Worm (Caenorhabditis elegans) whole organism, L2 larva: ENCODE data around the gene F22D3.4.

Experiments
- R02D3.7 ChIP-seq: fragments of 150-350 bp; optimal IDR thresholded peaks from 2 replicates; lab custom pipeline; 2014; ENCODE audit warnings: missing biosample characterization, missing genetic modification characterization
- ZK546.5 ChIP-seq: sonication (generic microtip); optimal IDR thresholded peaks from 2 replicates; lab custom pipeline; 2017; ENCODE audit warnings: missing biosample characterization, missing genetic modification characterization
- aly-2 ChIP-seq: fragments of 150-350 bp; optimal IDR thresholded peaks from 2 replicates; lab custom pipeline; 2014; ENCODE audit warnings: missing biosample characterization, missing genetic modification characterization
- ama-1 ChIP-seq: fragments of 150-350 bp; optimal IDR thresholded peaks from 2 replicates; lab custom pipeline; 2018; ENCODE audit warnings: inconsistent platforms
- blmp-1 ChIP-seq: sonication (generic microtip); optimal IDR thresholded peaks from 2 replicates; lab custom pipeline; 2017; ENCODE audit warnings: missing genetic modification characterization, mild to moderate bottlenecking, missing compliant biosample characterization, antibody characterized with exemption, moderate library complexity; ENCODE audit not compliant: insufficient read depth
- ceh-82 ChIP-seq: fragments of 150-350 bp; optimal IDR thresholded peaks from 2 replicates; lab custom pipeline; 2014; ENCODE audit warnings: missing biosample characterization, missing genetic modification characterization
- elt-3 ChIP-seq: sonication (generic microtip); optimal IDR thresholded peaks from 2 replicates; lab custom pipeline; 2017; ENCODE audit warnings: missing biosample characterization, missing genetic modification characterization
- mdl-1 ChIP-seq, 2 experiments: fragments of 150-350 bp in 1 of 2; sonication (generic microtip) in 1 of 2; optimal IDR thresholded peaks; 2 replicates each; lab custom pipeline; 2017; ENCODE audit warnings: missing biosample characterization in 2 of 2, missing genetic modification characterization in 2 of 2
- nhr-12 ChIP-seq: fragments of 150-350 bp; optimal IDR thresholded peaks from 2 replicates; lab custom pipeline; 2014; ENCODE audit warnings: missing biosample characterization, missing genetic modification characterization
- nhr-237 ChIP-seq: fragments of 150-350 bp; optimal IDR thresholded peaks from 2 replicates; lab custom pipeline; 2014; ENCODE audit warnings: missing biosample characterization, missing genetic modification characterization
- nhr-25 ChIP-seq: fragments of 150-350 bp; sonication (generic microtip); optimal IDR thresholded peaks from 3 replicates; lab custom pipeline; 2014; ENCODE audit warnings: missing biosample characterization, missing genetic modification characterization
- skn-1 ChIP-seq: sonication (generic microtip); optimal IDR thresholded peaks from 2 replicates; lab custom pipeline; 2017; ENCODE audit warnings: missing biosample characterization, missing genetic modification characterization
- unc-39 ChIP-seq: fragments of 150-350 bp; optimal IDR thresholded peaks from 2 replicates; lab custom pipeline; 2014; ENCODE audit warnings: missing biosample characterization, missing genetic modification characterization
- unc-62 ChIP-seq: fragments of 150-350 bp; optimal IDR thresholded peaks from 2 replicates; lab custom pipeline; 2014; ENCODE audit warnings: missing biosample characterization, missing genetic modification reagents, missing genetic modification characterization

- TF ChIP-seq ama-1 (no peak), skn-1 (tag; lab: Kevin White, UChicago) (no peak), nhr-25 (tag; lab: Kevin White, UChicago) (no peak), mdl-1 (tag; optimal IDR thresholded peaks at IDR 0.05; lab: Kevin White, UChicago) (no peak), nhr-12 (tag; lab: Kevin White, UChicago) (no peak), unc-62 (GFP tag; lab: Kevin White, UChicago) (no peak), blmp-1 (tag; lab: Kevin White, UChicago) (no peak), aly-2 (tag; lab: Kevin White, UChicago) (no peak), nhr-237 (tag; lab: Kevin White, UChicago) (no peak), R02D3.7 (tag; lab: Kevin White, UChicago) (no peak), ceh-82 (tag; lab: Kevin White, UChicago) (no peak), ZK546.5 (tag; lab: Kevin White, UChicago) (no peak), unc-39 (tag; lab: Kevin White, UChicago) (no peak), elt-3 (tag; lab: Kevin White, UChicago) (no peak)
Measured at ce11 chrII:6918862-6919261, 8.5 kb downstream of the F22D3.4 start, which contains the start of gene B0252.5.
